In the genomic region with DNA sequence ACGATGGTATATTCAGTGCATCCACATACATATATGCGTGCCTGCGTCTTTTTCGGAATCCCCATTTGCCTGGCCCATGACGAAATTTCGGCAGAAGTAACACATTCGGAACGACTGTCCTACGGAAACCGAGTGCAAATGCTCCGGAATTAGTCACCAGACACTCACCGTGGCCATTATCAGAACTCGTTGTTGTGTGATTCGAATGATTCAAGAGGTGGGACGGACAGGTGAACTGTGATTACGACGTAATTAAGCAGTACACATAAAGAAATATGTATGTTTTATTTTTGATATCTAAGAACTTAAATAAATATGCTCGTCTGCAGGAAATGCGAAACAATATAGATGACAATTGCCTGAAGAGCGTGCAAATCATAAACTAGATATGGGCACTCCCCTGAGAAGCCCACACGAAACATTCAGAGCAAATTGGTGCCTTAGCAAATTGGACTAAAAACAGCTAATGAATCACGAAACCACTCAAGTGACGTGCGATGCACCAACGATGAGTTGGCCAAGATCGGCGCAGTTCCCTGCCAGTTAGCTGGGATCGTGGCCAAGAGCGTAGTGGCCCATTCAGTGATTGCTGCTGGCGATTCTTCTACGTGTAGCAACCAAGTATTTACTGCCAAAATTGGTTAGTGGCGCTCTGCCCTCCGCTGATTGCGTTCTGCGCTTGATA, we compare ENCODE assay signal across 1 fruit fly cellular context.
TF ChIP-seq lines count a peak whose summit lies in the region.

No protein-coding gene starts in this region.

TF ChIP-seq in whole organism, embryonic, 481 proteins besides CTCF, POLR2A, EP300 and RAD21 (continued from another document):
- TF ChIP-seq E2f1 (GFP tag; IDR thresholded peaks at IDR 0.05; lab: Robert Waterston, UW): no peak
- TF ChIP-seq CG4730 (GFP tag; IDR thresholded peaks at IDR 0.05; lab: Robert Waterston, UW): 0 out of 2 replicates have a peak, but pooled peaks have one; percentile 6
- no peak for TF ChIP-seq Awh (GFP tag; IDR thresholded peaks at IDR 0.05; lab: Robert Waterston, UW)
